Fruit fly (Drosophila melanogaster) whole organism, embryonic: Measurements from ENCODE around the gene Tcs6.

ENCODE experiments used
- Atf-2 ChIP-seq: fragments of 200-800 bp; sonication (Bioruptor generic); optimal IDR thresholded peaks from 2 replicates; lab custom pipeline; 2016; ENCODE audit warnings: missing biosample characterization, missing genetic modification characterization
- CG10147 ChIP-seq: fragments of 200-800 bp; sonication (Bioruptor generic); optimal IDR thresholded peaks from 2 replicates; lab custom pipeline; 2019; ENCODE audit warnings: missing biosample characterization, mild to moderate bottlenecking, missing genetic modification characterization, moderate library complexity
- CG10267 ChIP-seq: fragments of 200-800 bp; sonication (Bioruptor generic); optimal IDR thresholded peaks from 2 replicates; lab custom pipeline; 2018; ENCODE audit warnings: missing biosample characterization, mild to moderate bottlenecking, missing genetic modification characterization, moderate library complexity
- CG11398 ChIP-seq: fragments of 200-800 bp; sonication (Bioruptor generic); optimal IDR thresholded peaks from 2 replicates; lab custom pipeline; 2016; ENCODE audit warnings: missing biosample characterization, missing genetic modification characterization
- CG13123 ChIP-seq: fragments of 200-800 bp; sonication (Bioruptor generic); optimal IDR thresholded peaks from 2 replicates; lab custom pipeline; 2016; ENCODE audit warnings: missing biosample characterization, missing genetic modification characterization
- CG14441 ChIP-seq: fragments of 200-800 bp; sonication (Bioruptor generic); IDR thresholded peaks from 2 replicates; pipeline ENCODE4 v1.3.6; 2022; ENCODE audit warnings: missing biosample characterization, missing genetic modification characterization
- CG15514 ChIP-seq: fragments of 200-800 bp; sonication (Bioruptor generic); optimal IDR thresholded peaks from 3 replicates; lab custom pipeline; 2017; ENCODE audit warnings: missing biosample characterization, missing genetic modification characterization, mild to moderate bottlenecking, moderate library complexity, missing genetic modification reagents
- CG16779 ChIP-seq: fragments of 200-800 bp; sonication (Bioruptor generic); IDR thresholded peaks from 2 replicates; pipeline ENCODE4 v1.3.6; 2022; ENCODE audit warnings: missing biosample characterization, missing genetic modification characterization
- CG17359 ChIP-seq: fragments of 200-800 bp; sonication (Bioruptor generic); optimal IDR thresholded peaks from 3 replicates; lab custom pipeline; 2018; ENCODE audit warnings: missing biosample characterization, mild to moderate bottlenecking, missing genetic modification characterization, moderate library complexity
- CG17829 ChIP-seq: fragments of 200-800 bp; optimal IDR thresholded peaks from 2 replicates; lab custom pipeline; 2019; ENCODE audit warnings: missing biosample characterization, mild to moderate bottlenecking, missing genetic modification characterization, moderate library complexity
- CG2875 ChIP-seq: fragments of 200-800 bp; sonication (Bioruptor generic); optimal IDR thresholded peaks from 2 replicates; lab custom pipeline; 2017; ENCODE audit warnings: missing biosample characterization, mild to moderate bottlenecking, missing genetic modification characterization, missing genetic modification reagents
- CG32772 ChIP-seq: fragments of 200-800 bp; sonication (Bioruptor generic); IDR thresholded peaks from 2 replicates; pipeline ENCODE4 v1.3.6; 2022; ENCODE audit warnings: missing biosample characterization, missing genetic modification characterization
- CG4854 ChIP-seq: fragments of 200-800 bp; sonication (Bioruptor generic); optimal IDR thresholded peaks from 2 replicates; lab custom pipeline; 2016; ENCODE audit warnings: missing biosample characterization, missing genetic modification characterization, inconsistent platforms
- CG6175 ChIP-seq: fragments of 200-800 bp; sonication (Bioruptor generic); IDR thresholded peaks from 3 replicates; pipeline ENCODE4 v1.3.6; 2022; ENCODE audit warnings: missing biosample characterization, missing genetic modification characterization
- CG6765 ChIP-seq: fragments of 200-800 bp; sonication (Bioruptor generic); optimal IDR thresholded peaks from 3 replicates; lab custom pipeline; 2017; ENCODE audit warnings: missing biosample characterization, mild to moderate bottlenecking, missing genetic modification characterization
- CG7271 ChIP-seq: fragments of 200-800 bp; sonication (Bioruptor generic); optimal IDR thresholded peaks from 2 replicates; lab custom pipeline; 2018; ENCODE audit warnings: missing biosample characterization, mild to moderate bottlenecking, missing genetic modification characterization, moderate library complexity
- CG7357 ChIP-seq: fragments of 200-800 bp; sonication (Bioruptor generic); IDR thresholded peaks from 3 replicates; pipeline ENCODE4 v1.3.6; 2022; ENCODE audit warnings: missing biosample characterization, missing genetic modification characterization
- CG7839 ChIP-seq: fragments of 200-800 bp; sonication (Bioruptor generic); optimal IDR thresholded peaks from 3 replicates; lab custom pipeline; 2018; ENCODE audit warnings: missing biosample characterization, mild to moderate bottlenecking, missing genetic modification characterization, moderate library complexity
- CG8924 ChIP-seq: fragments of 200-800 bp; optimal IDR thresholded peaks from 3 replicates; lab custom pipeline; 2019; ENCODE audit warnings: missing biosample characterization, mild to moderate bottlenecking, missing genetic modification characterization, moderate library complexity
- CG9609 ChIP-seq: fragments of 200-800 bp; sonication (Bioruptor generic); optimal IDR thresholded peaks from 3 replicates; lab custom pipeline; 2016; ENCODE audit warnings: missing biosample characterization, missing genetic modification characterization
- CkIIα-i1 ChIP-seq: fragments of 200-800 bp; sonication (Bioruptor generic); IDR thresholded peaks from 2 replicates; pipeline ENCODE4 v1.3.6; 2022; ENCODE audit warnings: missing biosample characterization, missing genetic modification characterization
- CrebB ChIP-seq: fragments of 200-800 bp; sonication (Bioruptor generic); optimal IDR thresholded peaks from 3 replicates; lab custom pipeline; 2018; ENCODE audit warnings: missing biosample characterization, mild to moderate bottlenecking, missing genetic modification characterization
- D ChIP-seq, 2 experiments: fragments of 200-800 bp in 1 of 2; fragments of >200 bp in 1 of 2; sonication (Bioruptor generic) in 1 of 2; optimal IDR thresholded peaks; 2 replicates in 1 of 2; 3 replicates in 1 of 2; lab custom pipeline; 2017; ENCODE audit warnings: mild to moderate bottlenecking in 1 of 2, missing biosample characterization in 1 of 2, missing genetic modification characterization in 1 of 2, missing genetic modification reagents in 1 of 2
- D19B ChIP-seq: fragments of 200-800 bp; sonication (Bioruptor generic); optimal IDR thresholded peaks from 2 replicates; lab custom pipeline; 2017; ENCODE audit warnings: missing biosample characterization, mild to moderate bottlenecking, missing genetic modification characterization
- ERR ChIP-seq: fragments of 200-800 bp; sonication (Bioruptor generic); optimal IDR thresholded peaks from 2 replicates; lab custom pipeline; 2016; ENCODE audit warnings: missing biosample characterization, missing genetic modification characterization
- Eip74EF ChIP-seq, 2 experiments: fragments of 200-800 bp in 1 of 2; fragments of >200 bp in 1 of 2; sonication (Bioruptor generic) in 1 of 2; optimal IDR thresholded peaks; 2 replicates each; lab custom pipeline; 2017 to 2019; ENCODE audit warnings: missing biosample characterization in 2 of 2, missing genetic modification characterization in 2 of 2, mild to moderate bottlenecking in 1 of 2, moderate library complexity in 1 of 2
- Jarid2 ChIP-seq: fragments of 200-800 bp; sonication (Bioruptor generic); optimal IDR thresholded peaks from 3 replicates; lab custom pipeline; 2017; ENCODE audit warnings: mild to moderate bottlenecking, missing biosample characterization, missing genetic modification reagents, missing genetic modification characterization
- Meics ChIP-seq: fragments of 200-800 bp; sonication (Bioruptor generic); optimal IDR thresholded peaks from 2 replicates; lab custom pipeline; 2017; ENCODE audit warnings: missing biosample characterization, mild to moderate bottlenecking, missing genetic modification characterization
- NK7.1 ChIP-seq: fragments of 200-800 bp; sonication (Bioruptor generic); optimal IDR thresholded peaks from 3 replicates; lab custom pipeline; 2016; ENCODE audit warnings: missing biosample characterization, missing genetic modification characterization
- Scr ChIP-seq: fragments of 200-800 bp; sonication (Bioruptor generic); IDR thresholded peaks from 2 replicates; pipeline ENCODE4 v1.3.6; 2022; ENCODE audit warnings: missing biosample characterization, missing genetic modification characterization; ENCODE audit not compliant: partially characterized antibody
- Sox100B ChIP-seq: fragments of 200-800 bp; sonication (Bioruptor generic); optimal IDR thresholded peaks from 3 replicates; lab custom pipeline; 2018; ENCODE audit warnings: missing biosample characterization, mild to moderate bottlenecking, missing genetic modification characterization
- Sox102F ChIP-seq: fragments of 200-800 bp; sonication (Bioruptor generic); optimal IDR thresholded peaks from 2 replicates; lab custom pipeline; 2018; ENCODE audit warnings: missing biosample characterization, mild to moderate bottlenecking, missing genetic modification characterization, moderate library complexity
- Trl ChIP-seq, 3 experiments: fragments of >200 bp in 2 of 3; fragments of 200-800 bp in 1 of 3; sonication (Bioruptor generic) in 1 of 3; optimal IDR thresholded peaks; 2 replicates in 1 of 3; 3 replicates in 2 of 3; lab custom pipeline; 2016 to 2017; ENCODE audit warnings: missing biosample characterization in 1 of 3, missing genetic modification characterization in 1 of 3
- caup ChIP-seq: fragments of 200-800 bp; sonication (Bioruptor generic); optimal IDR thresholded peaks from 3 replicates; lab custom pipeline; 2017; ENCODE audit warnings: missing biosample characterization, mild to moderate bottlenecking, missing genetic modification characterization, moderate library complexity; ENCODE audit not compliant: severe bottlenecking
- chn ChIP-seq: fragments of 200-800 bp; sonication (Bioruptor generic); optimal IDR thresholded peaks from 2 replicates; lab custom pipeline; 2016; ENCODE audit warnings: missing biosample characterization, missing genetic modification characterization
- croc ChIP-seq: fragments of 200-800 bp; sonication (Bioruptor generic); conservative IDR thresholded peaks from 3 replicates; pipeline ENCODE4 v1.3.6; 2022; ENCODE audit warnings: missing biosample characterization, missing genetic modification characterization
- en ChIP-seq: fragments of 200-800 bp; sonication (Bioruptor generic); optimal IDR thresholded peaks from 2 replicates; lab custom pipeline; 2016; ENCODE audit warnings: missing biosample characterization, missing genetic modification characterization
- ewg ChIP-seq: fragments of 200-800 bp; sonication (Bioruptor generic); optimal IDR thresholded peaks from 3 replicates; lab custom pipeline; 2017; ENCODE audit warnings: mild to moderate bottlenecking, missing biosample characterization, missing genetic modification reagents, missing genetic modification characterization
- h ChIP-seq: fragments of >200 bp; optimal IDR thresholded peaks from 2 replicates; lab custom pipeline; 2017
- odd ChIP-seq: fragments of 200-800 bp; sonication (Bioruptor generic); optimal IDR thresholded peaks from 2 replicates; lab custom pipeline; 2017; ENCODE audit warnings: missing biosample characterization, mild to moderate bottlenecking, missing genetic modification characterization
- slbo ChIP-seq: fragments of 200-800 bp; sonication (Bioruptor generic); IDR thresholded peaks from 2 replicates; pipeline ENCODE4 v1.3.6; 2022; ENCODE audit warnings: missing biosample characterization, missing genetic modification characterization
- slp2 ChIP-seq: fragments of 200-800 bp; sonication (Bioruptor generic); optimal IDR thresholded peaks from 2 replicates; lab custom pipeline; 2016; ENCODE audit warnings: missing biosample characterization, missing genetic modification characterization
- sug ChIP-seq: fragments of 200-800 bp; optimal IDR thresholded peaks from 2 replicates; lab custom pipeline; 2019; ENCODE audit warnings: missing biosample characterization, mild to moderate bottlenecking, missing genetic modification characterization, moderate library complexity
- tap ChIP-seq: fragments of 200-800 bp; optimal IDR thresholded peaks from 3 replicates; lab custom pipeline; 2019; ENCODE audit warnings: missing biosample characterization, mild to moderate bottlenecking, missing genetic modification characterization, moderate library complexity
- twi ChIP-seq: fragments of 200-800 bp; optimal IDR thresholded peaks from 2 replicates; lab custom pipeline; 2019; ENCODE audit warnings: missing biosample characterization, mild to moderate bottlenecking, missing genetic modification characterization, moderate library complexity
- zen ChIP-seq: fragments of 200-800 bp; sonication (Bioruptor generic); optimal IDR thresholded peaks from 3 replicates; lab custom pipeline; 2018; ENCODE audit warnings: missing biosample characterization, mild to moderate bottlenecking, missing genetic modification characterization, moderate library complexity

Gene Tcs6

dm6 chr3R:26036153-26037144, 21.6 kb downstream of the Tcs6 start (continued):
- TF ChIP-seq ewg (GFP tag; lab: Kevin White, UChicago) (peak; percentile 78), ERR (no peak), D19B (GFP tag; lab: Kevin White, UChicago) (no peak), NK7.1 (GFP tag; lab: Kevin White, UChicago) (peak; percentile 19), Sox100B (GFP tag; lab: Kevin White, UChicago) (peak; percentile 96), twi (tag; lab: Kevin White, UChicago) (peak; percentile 95), CG32772 (GFP tag; lab: Robert Waterston, UW) (peak; percentile 61), tap (tag; lab: Kevin White, UChicago) (peak; percentile 88), CG17359 (tag; lab: Kevin White, UChicago) (peak; percentile 88), sug (peak; percentile 52), CG7271 (tag; lab: Kevin White, UChicago) (peak; percentile 90), en (GFP tag; lab: Kevin White, UChicago) (peak; percentile 82), zen (peak; percentile 97), Atf-2 (peak; percentile 69), Meics (peak; percentile 42), CkIIα-i1 (no peak), CG16779 (no peak), CG6765 (GFP tag; lab: Kevin White, UChicago) (no peak), odd (peak; percentile 87), h (lab: Kevin White, UChicago) (no peak), CG4854 (GFP tag; lab: Kevin White, UChicago) (peak; percentile 65), Jarid2 (GFP tag; lab: Kevin White, UChicago) (peak; percentile 63), D (optimal IDR thresholded peaks at IDR 0.05; lab: Kevin White, UChicago) (peak; percentile 73), D (GFP tag; optimal IDR thresholded peaks at IDR 0.05; lab: Kevin White, UChicago) (peak; percentile 98), CG17829 (tag; lab: Kevin White, UChicago) (peak; percentile 98), CG15514 (no peak), CG7839 (tag; lab: Kevin White, UChicago) (peak; percentile 91), CrebB (peak; percentile 59), Sox102F (GFP tag; lab: Kevin White, UChicago) (peak; percentile 87), caup (GFP tag; lab: Kevin White, UChicago) (peak; percentile 37), CG10267 (peak; percentile 96), slbo (GFP tag; lab: Robert Waterston, UW) (no peak), CG7357 (GFP tag; lab: Robert Waterston, UW) (peak; percentile 44; the same call in 1 of the 3 replicates), Trl (optimal IDR thresholded peaks at IDR 0.05; lab: Kevin White, UChicago) (peak; percentile 0 to 97), Trl (GFP tag; optimal IDR thresholded peaks at IDR 0.05; lab: Kevin White, UChicago) (peak; percentile 23), Scr (GFP tag; lab: Robert Waterston, UW) (no peak), croc (peak; percentile 88), slp2 (GFP tag; lab: Kevin White, UChicago) (peak; percentile 73), CG10147 (GFP tag; lab: Kevin White, UChicago) (peak; percentile 71), chn (GFP tag; lab: Kevin White, UChicago) (peak; percentile 78), CG6175 (GFP tag; lab: Robert Waterston, UW) (no peak), CG2875 (GFP tag; lab: Kevin White, UChicago) (peak; percentile 93), CG13123 (GFP tag; lab: Kevin White, UChicago) (peak; percentile 68), Eip74EF (GFP tag; optimal IDR thresholded peaks at IDR 0.05; lab: Kevin White, UChicago) (peak in 1 of 2 experiments; percentile 94), CG11398 (peak; percentile 67), CG14441 (GFP tag; lab: Robert Waterston, UW) (no peak), CG9609 (peak; percentile 60), CG8924 (peak; percentile 98)
